Worm (Caenorhabditis elegans) whole organism, L2 larva: Measurements from ENCODE around the gene Y39A1A.17.

ENCODE experiments used
- elt-1 ChIP-seq: fragments of 150-350 bp; optimal IDR thresholded peaks from 2 replicates; lab custom pipeline; 2014; ENCODE audit warnings: missing biosample characterization, missing genetic modification characterization
- lin-13 ChIP-seq: fragments of 150-350 bp; optimal IDR thresholded peaks from 2 replicates; lab custom pipeline; 2014; ENCODE audit warnings: missing biosample characterization, missing genetic modification reagents, missing genetic modification characterization
- unc-39 ChIP-seq: fragments of 150-350 bp; optimal IDR thresholded peaks from 2 replicates; lab custom pipeline; 2014; ENCODE audit warnings: missing biosample characterization, missing genetic modification characterization
- unc-55 ChIP-seq: fragments of 150-350 bp; sonication (generic microtip); optimal IDR thresholded peaks from 3 replicates; lab custom pipeline; 2014; ENCODE audit warnings: missing biosample characterization, missing genetic modification reagents, missing genetic modification characterization
- unc-62 ChIP-seq: fragments of 150-350 bp; optimal IDR thresholded peaks from 2 replicates; lab custom pipeline; 2014; ENCODE audit warnings: missing biosample characterization, missing genetic modification reagents, missing genetic modification characterization

DNA sequence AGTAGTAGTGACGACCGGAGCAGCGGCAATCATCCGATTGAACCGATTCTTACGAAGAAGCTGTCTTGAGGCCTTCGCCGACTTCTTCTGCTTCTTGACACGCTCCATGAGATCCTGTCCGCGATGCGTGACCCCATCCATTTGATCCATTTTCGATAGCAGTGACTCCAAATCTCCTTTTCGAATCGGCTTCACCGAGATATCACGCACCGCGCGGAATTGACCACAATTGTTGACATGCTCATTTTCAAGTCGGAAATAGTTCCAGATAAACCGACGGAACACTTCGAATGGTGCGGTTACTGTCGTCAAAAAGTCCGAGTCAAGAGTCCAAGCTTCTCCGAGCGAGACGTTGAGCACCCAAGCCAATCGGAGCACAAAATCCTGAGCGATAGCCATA is 12.9 kb upstream of the Y39A1A.17 start:
- no peak for TF ChIP-seq elt-1
- TF ChIP-seq unc-55 (GFP tag; lab: Kevin White, UChicago): no peak
- TF ChIP-seq unc-39 (tag; lab: Kevin White, UChicago): no peak
- no peak for TF ChIP-seq lin-13 (GFP tag; lab: Kevin White, UChicago)
- TF ChIP-seq unc-62 (GFP tag; lab: Kevin White, UChicago): no peak
